Worm (Caenorhabditis elegans) whole organism, L2 larva: ENCODE measurements around the gene lpin-1.

Experiments
- C34F6.9 ChIP-seq: fragments of 150-350 bp; optimal IDR thresholded peaks from 2 replicates; lab custom pipeline; 2014; ENCODE audit warnings: missing biosample characterization, missing genetic modification characterization
- R02D3.7 ChIP-seq: fragments of 150-350 bp; optimal IDR thresholded peaks from 2 replicates; lab custom pipeline; 2014; ENCODE audit warnings: missing biosample characterization, missing genetic modification characterization
- Y55F3AM.14 ChIP-seq: fragments of 200-800 bp; sonication (Bioruptor generic); optimal IDR thresholded peaks from 2 replicates; lab custom pipeline; 2018; ENCODE audit warnings: mild to moderate bottlenecking, missing genetic modification characterization, missing compliant biosample characterization
- alr-1 ChIP-seq: fragments of 150-350 bp; optimal IDR thresholded peaks from 2 replicates; lab custom pipeline; 2014; ENCODE audit warnings: missing biosample characterization, missing genetic modification characterization
- ama-1 ChIP-seq: fragments of 150-350 bp; optimal IDR thresholded peaks from 2 replicates; lab custom pipeline; 2018; ENCODE audit warnings: inconsistent platforms
- ceh-16 ChIP-seq: fragments of 150-350 bp; optimal IDR thresholded peaks from 2 replicates; lab custom pipeline; 2014; ENCODE audit warnings: missing biosample characterization, missing genetic modification characterization
- ceh-82 ChIP-seq: fragments of 150-350 bp; optimal IDR thresholded peaks from 2 replicates; lab custom pipeline; 2014; ENCODE audit warnings: missing biosample characterization, missing genetic modification characterization
- crh-2 ChIP-seq: sonication (generic microtip); optimal IDR thresholded peaks from 2 replicates; lab custom pipeline; 2017; ENCODE audit warnings: missing biosample characterization, missing genetic modification characterization
- elt-1 ChIP-seq: fragments of 150-350 bp; optimal IDR thresholded peaks from 2 replicates; lab custom pipeline; 2014; ENCODE audit warnings: missing biosample characterization, missing genetic modification characterization
- elt-3 ChIP-seq: sonication (generic microtip); optimal IDR thresholded peaks from 2 replicates; lab custom pipeline; 2017; ENCODE audit warnings: missing biosample characterization, missing genetic modification characterization
- fos-1 ChIP-seq: fragments of 150-350 bp; optimal IDR thresholded peaks from 2 replicates; lab custom pipeline; 2014; ENCODE audit warnings: missing biosample characterization, missing genetic modification characterization
- gmeb-1 ChIP-seq: fragments of 150-350 bp; optimal IDR thresholded peaks from 2 replicates; lab custom pipeline; 2014; ENCODE audit warnings: missing biosample characterization, missing genetic modification characterization
- lin-13 ChIP-seq: fragments of 150-350 bp; optimal IDR thresholded peaks from 2 replicates; lab custom pipeline; 2014; ENCODE audit warnings: missing biosample characterization, missing genetic modification reagents, missing genetic modification characterization
- lin-39 ChIP-seq: fragments of 150-350 bp; optimal IDR thresholded peaks from 2 replicates; lab custom pipeline; 2014; ENCODE audit warnings: missing biosample characterization, missing genetic modification reagents, missing genetic modification characterization
- lsy-2 ChIP-seq, 2 experiments: fragments of 150-350 bp in 1 of 2; sonication (generic microtip) in 1 of 2; optimal IDR thresholded peaks; 2 replicates each; lab custom pipeline; 2014 to 2017; ENCODE audit warnings: missing biosample characterization in 2 of 2, missing genetic modification characterization in 2 of 2
- mab-5 ChIP-seq: fragments of 150-350 bp; optimal IDR thresholded peaks from 2 replicates; lab custom pipeline; 2014; ENCODE audit warnings: missing biosample characterization, missing genetic modification characterization
- mbf-1 ChIP-seq: sonication (generic microtip); optimal IDR thresholded peaks from 2 replicates; lab custom pipeline; 2017; ENCODE audit warnings: missing biosample characterization, missing genetic modification characterization
- nhr-129 ChIP-seq: fragments of 150-350 bp; optimal IDR thresholded peaks from 2 replicates; lab custom pipeline; 2014; ENCODE audit warnings: missing biosample characterization, missing genetic modification characterization
- nhr-21 ChIP-seq: fragments of 150-350 bp; optimal IDR thresholded peaks from 2 replicates; lab custom pipeline; 2014; ENCODE audit warnings: missing biosample characterization, missing genetic modification characterization
- nhr-25 ChIP-seq: fragments of 150-350 bp; sonication (generic microtip); optimal IDR thresholded peaks from 3 replicates; lab custom pipeline; 2014; ENCODE audit warnings: missing biosample characterization, missing genetic modification characterization
- nhr-6 ChIP-seq: fragments of 150-350 bp; optimal IDR thresholded peaks from 2 replicates; lab custom pipeline; 2014; ENCODE audit warnings: missing biosample characterization, missing genetic modification characterization
- nhr-77 ChIP-seq: fragments of 150-350 bp; optimal IDR thresholded peaks from 2 replicates; lab custom pipeline; 2014; ENCODE audit warnings: missing biosample characterization, missing genetic modification characterization
- peb-1 ChIP-seq: fragments of 150-350 bp; optimal IDR thresholded peaks from 2 replicates; lab custom pipeline; 2014; ENCODE audit warnings: missing biosample characterization, missing genetic modification characterization
- sem-4 ChIP-seq: fragments of 150-350 bp; optimal IDR thresholded peaks from 2 replicates; lab custom pipeline; 2014; ENCODE audit warnings: missing biosample characterization, missing genetic modification reagents, missing genetic modification characterization
- sma-3 ChIP-seq: sonication (generic microtip); optimal IDR thresholded peaks from 2 replicates; lab custom pipeline; 2016; ENCODE audit warnings: missing genetic modification reagents, missing genetic modification characterization, missing compliant biosample characterization
- sma-9 ChIP-seq, 2 experiments: fragments of 150-350 bp in 1 of 2; sonication (generic microtip) in 1 of 2; optimal IDR thresholded peaks; 2 replicates each; lab custom pipeline; 2014 to 2016; ENCODE audit warnings: missing genetic modification characterization in 2 of 2, mild to moderate bottlenecking in 1 of 2, missing biosample characterization in 1 of 2, missing compliant biosample characterization in 1 of 2, missing genetic modification reagents in 1 of 2, moderate library complexity in 1 of 2
- snpc-4 ChIP-seq: fragments of 150-350 bp; optimal IDR thresholded peaks from 2 replicates; lab custom pipeline; 2014; ENCODE audit warnings: missing biosample characterization, missing genetic modification characterization
- unc-39 ChIP-seq: fragments of 150-350 bp; optimal IDR thresholded peaks from 2 replicates; lab custom pipeline; 2014; ENCODE audit warnings: missing biosample characterization, missing genetic modification characterization
- unc-55 ChIP-seq: fragments of 150-350 bp; sonication (generic microtip); optimal IDR thresholded peaks from 3 replicates; lab custom pipeline; 2014; ENCODE audit warnings: missing biosample characterization, missing genetic modification reagents, missing genetic modification characterization
- unc-62 ChIP-seq: fragments of 150-350 bp; optimal IDR thresholded peaks from 2 replicates; lab custom pipeline; 2014; ENCODE audit warnings: missing biosample characterization, missing genetic modification reagents, missing genetic modification characterization
- ztf-1 ChIP-seq: fragments of 200-800 bp; sonication (Bioruptor generic); conservative IDR thresholded peaks from 2 replicates; pipeline ENCODE4 v1.3.6; 2022; ENCODE audit warnings: missing genetic modification characterization, missing compliant biosample characterization
- ztf-11 ChIP-seq: sonication (generic microtip); optimal IDR thresholded peaks from 2 replicates; lab custom pipeline; 2017; ENCODE audit warnings: missing biosample characterization, missing genetic modification characterization

The lpin-1 gene

ce11 chrV:13665089-13665488 is 11.2 kb upstream of the lpin-1 start, which contains the start of gene rde-12:
TSS of gene rde-12 (plus strand) at chrV:13665389.
- no peak for TF ChIP-seq peb-1 (tag; lab: Kevin White, UChicago)
- peak; percentile 40 for TF ChIP-seq fos-1 (tag; lab: Kevin White, UChicago)
- TF ChIP-seq, all 48 proteins: peak for 1

- TF ChIP-seq ceh-82, result no peak
- peak; percentile 22 for TF ChIP-seq sma-3 (GFP tag; lab: Kevin White, UChicago)
- no peak for TF ChIP-seq nhr-6 (tag; lab: Kevin White, UChicago)
- peak; percentile 7 for TF ChIP-seq nhr-25 (tag; lab: Kevin White, UChicago)
- no peak for TF ChIP-seq ceh-16 (tag; lab: Kevin White, UChicago)
- peak; percentile 62 for TF ChIP-seq unc-55
- peak; percentile 35 for TF ChIP-seq gmeb-1
- TF ChIP-seq C34F6.9 (tag; lab: Kevin White, UChicago), result peak; percentile 26
- TF ChIP-seq nhr-77 (tag; lab: Kevin White, UChicago), result no peak
- TF ChIP-seq lsy-2 (tag; optimal IDR thresholded peaks at IDR 0.05; lab: Kevin White, UChicago), result peak in 1 of 2 experiments; percentile 48
- TF ChIP-seq fos-1 (tag; lab: Kevin White, UChicago), result peak; percentile 36
- no peak for TF ChIP-seq lin-39
- peak; percentile 10 for TF ChIP-seq nhr-129 (tag; lab: Kevin White, UChicago)
- no peak for TF ChIP-seq ztf-11 (tag; lab: Kevin White, UChicago)
- no peak for TF ChIP-seq elt-3 (tag; lab: Kevin White, UChicago)
- TF ChIP-seq sma-9 (GFP tag; optimal IDR thresholded peaks at IDR 0.05; lab: Kevin White, UChicago), result peak; percentile 1
- no peak for TF ChIP-seq sma-9 (tag; optimal IDR thresholded peaks at IDR 0.05; lab: Kevin White, UChicago)
- TF ChIP-seq ama-1, result peak; percentile 27
- peak; percentile 22 for TF ChIP-seq crh-2 (tag; lab: Kevin White, UChicago)
- no peak for TF ChIP-seq alr-1 (tag; lab: Kevin White, UChicago)
- no peak for TF ChIP-seq lin-13 (GFP tag; lab: Kevin White, UChicago)
- TF ChIP-seq elt-1 (tag; lab: Kevin White, UChicago), result no peak
- TF ChIP-seq sem-4 (tag; lab: Kevin White, UChicago), result peak; percentile 10
- no peak for TF ChIP-seq mbf-1 (tag; lab: Kevin White, UChicago)
- TF ChIP-seq unc-62 (GFP tag; lab: Kevin White, UChicago), result no peak
These were observed 10.5 kb upstream of the lpin-1 start for ce11 chrV:13664340-13664916.

- TF ChIP-seq ztf-1 (GFP tag; lab: Robert Waterston, UW), result no peak
- TF ChIP-seq fos-1 (tag; lab: Kevin White, UChicago), result peak; percentile 32
- TF ChIP-seq sem-4 (tag; lab: Kevin White, UChicago), result no peak
- TF ChIP-seq lsy-2 (tag; optimal IDR thresholded peaks at IDR 0.05; lab: Kevin White, UChicago), result peak in 1 of 2 experiments; percentile 21
- TF ChIP-seq crh-2 (tag; lab: Kevin White, UChicago), result peak; percentile 58
- peak; percentile 9 for TF ChIP-seq nhr-129 (tag; lab: Kevin White, UChicago)
- no peak for TF ChIP-seq mab-5 (tag; lab: Kevin White, UChicago)
- peak; percentile 24 for TF ChIP-seq C34F6.9 (tag; lab: Kevin White, UChicago)
These were observed 6.9 kb upstream of the lpin-1 start, which contains the start of gene letm-1 for ce11 chrV:13660660-13661325. TSS of gene letm-1 (plus strand) at chrV:13661257.

ce11 chrV:13660115-13660514 is 6.2 kb upstream of the lpin-1 start:
- TF ChIP-seq snpc-4 (no peak), peb-1 (tag; lab: Kevin White, UChicago) (no peak), sma-3 (GFP tag; lab: Kevin White, UChicago) (no peak), fos-1 (tag; lab: Kevin White, UChicago) (no peak), sem-4 (tag; lab: Kevin White, UChicago) (no peak), nhr-6 (tag; lab: Kevin White, UChicago) (no peak), R02D3.7 (tag; lab: Kevin White, UChicago) (no peak), nhr-77 (tag; lab: Kevin White, UChicago) (no peak), ama-1 (no peak), unc-55 (no peak), Y55F3AM.14 (GFP tag; lab: Kevin White, UChicago) (no peak), mbf-1 (tag; lab: Kevin White, UChicago) (no peak), unc-39 (tag; lab: Kevin White, UChicago) (no peak), nhr-21 (tag; lab: Kevin White, UChicago) (no peak)
- TF ChIP-seq, all 48 proteins: peak for 0
